Worm (Caenorhabditis elegans): ENCODE measurements around the gene sri-40.
A peak's percentile ranks its signal among the peaks of the same experiment; 100 is the strongest.
"Not testable (repeated sequence)": the region's sequence is repeated elsewhere in the genome, so short reads cannot be mapped to it uniquely, and the experiment has no call there.

sri-40 gene

ce11 chrII:3177663-3178062, at the start of gene sri-40:
TSS of gene sri-40 (plus strand) at chrII:3177963.
- TF ChIP-seq lin-11, hlh-15, sdc-2 (tag; optimal IDR thresholded peaks at IDR 0.05): not testable (repeated sequence)

DNA sequence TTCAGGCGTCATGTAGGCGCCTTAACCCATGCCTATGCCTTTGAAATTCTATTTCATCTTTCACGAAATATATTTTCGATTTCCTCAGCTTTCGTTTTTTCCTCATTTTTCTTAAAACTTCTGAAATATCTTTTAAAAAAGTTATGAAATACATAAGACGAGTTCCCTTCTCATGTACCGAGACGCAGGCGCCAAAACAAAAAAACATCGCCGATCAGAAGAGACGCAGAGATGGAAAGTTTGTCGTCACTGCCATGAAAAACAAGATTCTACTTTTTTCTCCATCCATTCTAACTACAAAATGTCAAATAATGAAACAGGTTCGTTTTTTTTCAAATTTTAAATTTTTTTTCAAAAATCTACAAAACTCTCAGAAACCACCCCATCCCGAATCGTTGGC, 48.8 kb upstream of the sri-40 start, which contains the start of gene chil-24:
TSS of gene chil-24 (plus strand) at position 156 of the 400 bp plus-strand sequence.
- no peak for TF ChIP-seq pha-4 (tag; optimal IDR thresholded peaks at IDR 0.05)
- TF ChIP-seq unc-55 (GFP tag; optimal IDR thresholded peaks at IDR 0.05): no peak
- no peak for TF ChIP-seq npax-4 (tag; optimal IDR thresholded peaks at IDR 0.05)
- no peak for TF ChIP-seq ceh-18 (tag; optimal IDR thresholded peaks at IDR 0.05)

ce11 chrII:3135293-3135692, 42.5 kb upstream of the sri-40 start:
- TF ChIP-seq elt-4 (tag; optimal IDR thresholded peaks at IDR 0.05): no peak
- peak; percentile 63 for TF ChIP-seq dve-1 (tag; optimal IDR thresholded peaks at IDR 0.05)
- no peak for TF ChIP-seq ceh-6 (GFP tag; optimal IDR thresholded peaks at IDR 0.05)
- no peak for TF ChIP-seq ceh-22 (tag; optimal IDR thresholded peaks at IDR 0.05)
- TF ChIP-seq hlh-30 (tag; optimal IDR thresholded peaks at IDR 0.05; ENCODE audit: insufficient read depth): no peak

DNA sequence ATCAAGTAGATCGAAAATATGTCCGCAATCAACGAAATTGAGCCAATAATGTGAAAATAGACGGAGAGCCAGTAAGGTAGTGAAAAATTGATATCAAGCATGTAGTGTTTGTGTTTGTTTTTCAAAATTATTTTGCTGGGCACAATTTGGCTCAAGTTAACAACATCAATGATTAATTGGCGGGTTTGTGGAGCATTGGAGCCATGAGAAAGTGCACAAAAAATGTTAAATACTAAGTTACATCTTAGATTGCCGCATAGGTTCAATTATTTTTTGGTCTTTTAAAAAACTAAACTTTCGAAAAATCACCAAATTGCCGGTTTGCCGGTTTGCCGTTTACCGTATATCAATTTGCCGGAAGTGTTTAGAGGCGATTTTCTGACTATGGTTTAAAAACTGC, 40.0 kb upstream of the sri-40 start, which contains the start of gene sri-54:
TSS of gene sri-54 (minus strand) at position 101 of the 400 bp plus-strand sequence.
- TF ChIP-seq nhr-11 (tag; optimal IDR thresholded peaks at IDR 0.05) (no peak), unc-3 (GFP tag; conservative IDR thresholded peaks at IDR 0.05) (no peak), unc-3 (tag; optimal IDR thresholded peaks at IDR 0.05) (no peak), pat-9 (tag; optimal IDR thresholded peaks at IDR 0.05) (no peak), madf-2 (tag; optimal IDR thresholded peaks at IDR 0.05) (no peak), pros-1 (tag; optimal IDR thresholded peaks at IDR 0.05) (no peak), ceh-24 (tag; optimal IDR thresholded peaks at IDR 0.05) (no peak), fkh-10 (GFP tag; optimal IDR thresholded peaks at IDR 0.05) (no peak), npax-4 (tag; optimal IDR thresholded peaks at IDR 0.05) (no peak), ceh-19 (GFP tag; optimal IDR thresholded peaks at IDR 0.05) (no peak)

DNA sequence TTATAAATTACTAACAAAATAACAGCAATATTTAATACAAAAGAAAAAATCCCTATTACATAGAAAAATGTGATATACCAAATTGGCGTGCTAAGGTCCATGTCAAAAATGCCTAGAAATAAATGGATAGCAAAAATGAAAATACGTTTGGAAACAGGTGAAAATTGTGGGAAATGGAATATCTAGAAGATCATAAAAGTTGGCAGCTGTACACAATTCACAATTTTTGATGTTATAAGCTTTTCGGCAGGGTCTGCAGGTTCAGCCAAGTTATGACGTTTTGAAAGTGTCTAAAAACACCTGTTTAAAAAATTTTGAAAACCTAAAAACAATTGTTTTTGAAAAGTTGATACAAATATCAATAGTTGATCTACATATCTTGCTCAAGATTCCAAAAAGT, 34.9 kb upstream of the sri-40 start, which contains the start of gene sri-42:
TSS of gene sri-42 (minus strand) at position 101 of the 400 bp plus-strand sequence.
- not testable (repeated sequence) for TF ChIP-seq nhr-11 (tag; optimal IDR thresholded peaks at IDR 0.05); unc-3 (GFP tag; conservative IDR thresholded peaks at IDR 0.05); unc-3 (tag; optimal IDR thresholded peaks at IDR 0.05); pat-9 (tag; optimal IDR thresholded peaks at IDR 0.05)

ce11 chrII:3144552-3144951, 33.2 kb upstream of the sri-40 start, which contains the start of gene sri-43:
TSS of gene sri-43 (minus strand) at chrII:3144652.
- not testable (repeated sequence) for TF ChIP-seq ceh-22, hlh-6, sox-4 (tag; optimal IDR thresholded peaks at IDR 0.05)

DNA sequence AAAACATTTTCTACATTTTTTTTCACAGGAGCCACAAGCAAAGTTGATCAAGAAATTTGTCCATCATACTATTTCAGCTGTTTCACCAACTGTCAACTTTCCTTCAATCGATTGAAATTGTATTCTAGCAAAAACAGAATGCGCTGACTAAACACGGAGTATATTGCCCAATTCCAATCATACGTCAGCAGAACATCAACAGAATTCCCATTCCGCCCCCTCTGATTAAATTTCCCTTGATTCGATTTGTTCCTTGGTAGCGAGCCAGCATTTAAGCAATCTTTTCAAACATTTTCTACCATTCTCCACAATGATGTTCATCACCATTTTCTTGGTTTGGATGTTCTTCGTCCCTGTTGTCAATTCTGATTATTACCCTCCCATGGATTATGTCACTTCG, 31.9 kb upstream of the sri-40 start, which contains the start of gene T10D4.15:
TSS of gene T10D4.15 (plus strand) at position 301 of the 400 bp plus-strand sequence.
- no peak for TF ChIP-seq elt-2 (tag; optimal IDR thresholded peaks at IDR 0.05)
- TF ChIP-seq sox-2 (GFP tag; IDR thresholded peaks at IDR 0.05): no peak
- no peak for TF ChIP-seq ceh-30 (tag; optimal IDR thresholded peaks at IDR 0.05)
- no peak for TF ChIP-seq pha-4 (tag; optimal IDR thresholded peaks at IDR 0.05)
- TF ChIP-seq unc-3 (GFP tag; conservative IDR thresholded peaks at IDR 0.05): no peak
- TF ChIP-seq unc-3 (tag; optimal IDR thresholded peaks at IDR 0.05): no peak
- TF ChIP-seq tbx-2 (tag; optimal IDR thresholded peaks at IDR 0.05): no peak
- no peak for TF ChIP-seq dmd-4 (tag; optimal IDR thresholded peaks at IDR 0.05; ENCODE audit: borderline replicate concordance)
- TF ChIP-seq pag-3 (tag; optimal IDR thresholded peaks at IDR 0.05; ENCODE audit: borderline replicate concordance): no peak
- no peak for TF ChIP-seq sdc-2 (tag; optimal IDR thresholded peaks at IDR 0.05)
- no peak for TF ChIP-seq madf-2 (tag; optimal IDR thresholded peaks at IDR 0.05)
- no peak for TF ChIP-seq C08G9.2 (tag; optimal IDR thresholded peaks at IDR 0.05)
- TF ChIP-seq ceh-9 (tag; optimal IDR thresholded peaks at IDR 0.05): no peak
